Worm (Caenorhabditis elegans) whole organism, L3 larva: ENCODE results near the gene F21A3.11.

ENCODE experiments used
- ceh-9 ChIP-seq: sonication (generic microtip); optimal IDR thresholded peaks from 2 replicates; lab custom pipeline; 2018; ENCODE audit warnings: missing biosample characterization, missing genetic modification characterization
- fkh-10 ChIP-seq: sonication (generic microtip); optimal IDR thresholded peaks from 2 replicates; lab custom pipeline; 2017; ENCODE audit warnings: missing biosample characterization, missing genetic modification reagents, missing genetic modification characterization
- nhr-11 ChIP-seq: fragments of 150-350 bp; optimal IDR thresholded peaks from 2 replicates; lab custom pipeline; 2014; ENCODE audit warnings: missing biosample characterization, missing genetic modification characterization
- snpc-4 ChIP-seq: fragments of 150-350 bp; optimal IDR thresholded peaks from 2 replicates; lab custom pipeline; 2014; ENCODE audit warnings: missing biosample characterization, missing genetic modification characterization

- no peak for TF ChIP-seq ceh-9 (tag; lab: Kevin White, UChicago)
- no peak for TF ChIP-seq nhr-11 (tag; lab: Kevin White, UChicago)
- TF ChIP-seq snpc-4, result no peak
- no peak for TF ChIP-seq fkh-10 (GFP tag; lab: Kevin White, UChicago)
These were observed 40.5 kb downstream of the F21A3.11 start, which contains the start of gene str-264 for ce11 chrV:15492518-15492917.
